Worm (Caenorhabditis elegans): ENCODE measurements around the gene T02H6.5.

DNA sequence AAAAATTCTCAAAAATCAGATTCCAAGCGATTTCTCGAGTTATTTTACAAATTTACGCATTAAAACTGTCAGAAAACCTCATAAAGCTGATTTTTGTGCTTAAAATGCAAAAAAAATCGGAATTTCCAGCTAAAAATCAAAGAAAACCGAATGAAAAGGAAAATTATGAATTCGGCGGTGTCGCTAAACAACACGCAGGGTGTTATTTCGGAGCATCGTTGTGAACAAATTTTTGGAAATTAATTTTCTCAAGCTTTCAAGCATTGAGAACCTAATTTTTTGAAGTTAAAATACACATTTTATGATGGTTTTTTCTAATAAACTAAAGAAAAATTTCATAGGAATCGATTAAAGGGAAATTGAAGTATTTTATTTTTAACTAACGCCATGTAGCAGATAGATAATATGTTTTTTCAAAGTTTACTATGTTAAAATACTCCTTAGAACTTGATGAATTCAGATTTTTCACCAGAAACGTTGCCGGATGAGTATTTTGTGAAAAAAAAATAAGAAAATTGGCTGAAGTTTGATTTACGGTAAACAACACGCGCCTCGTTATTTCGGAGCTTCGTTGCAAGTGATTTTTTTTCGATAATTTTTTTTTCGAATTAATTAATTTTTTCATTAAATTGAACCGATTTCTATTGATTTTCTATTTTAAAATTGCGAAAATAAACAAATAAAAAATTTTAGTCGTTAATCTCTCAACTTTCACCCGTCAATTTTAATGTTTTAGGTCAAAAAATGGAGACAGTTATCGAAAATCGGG is 16.6 kb downstream of the T02H6.5 start, which contains the start of gene thoc-1:
- no peak for TF ChIP-seq ama-1 (optimal IDR thresholded peaks at IDR 0.05)
- TF ChIP-seq nhr-11 (tag; optimal IDR thresholded peaks at IDR 0.05) = no peak
- TF ChIP-seq blmp-1 (tag; optimal IDR thresholded peaks at IDR 0.05; ENCODE audit: insufficient read depth) = no peak
- TF ChIP-seq unc-62 (GFP tag; optimal IDR thresholded peaks at IDR 0.05) = no peak
- TF ChIP-seq ztf-11 (tag; optimal IDR thresholded peaks at IDR 0.05) = no peak

Data from whole organism, L2 larva.